Worm (Caenorhabditis elegans): ENCODE results near the gene C46C2.5.

DNA sequence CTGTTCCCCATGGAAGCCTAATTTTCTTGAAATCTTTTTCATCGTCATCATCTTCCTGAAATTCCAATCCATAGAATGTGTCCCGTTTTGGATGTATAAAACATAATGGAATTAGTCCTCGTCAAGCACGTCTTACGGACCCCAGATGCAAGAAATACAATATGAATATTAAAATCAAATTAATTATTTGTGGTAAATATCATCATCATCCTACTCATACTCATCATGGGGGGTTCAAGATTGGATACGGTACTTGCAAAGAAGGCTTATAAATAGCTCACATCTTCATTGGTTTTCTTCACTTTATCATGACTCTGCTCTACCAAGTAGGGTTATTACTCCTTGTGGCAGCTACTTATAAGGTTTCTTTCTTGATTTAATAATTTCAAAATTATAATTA, 48.0 kb downstream of the C46C2.5 start, which contains the start of gene flp-1:
- TF ChIP-seq ceh-13 (GFP tag; optimal IDR thresholded peaks at IDR 0.05) (no peak), sea-1 (GFP tag; conservative IDR thresholded peaks at IDR 0.05) (no peak), B0310.2 (tag; optimal IDR thresholded peaks at IDR 0.05) (no peak), ama-1 (optimal IDR thresholded peaks at IDR 0.05) (no peak), hnd-1 (tag; optimal IDR thresholded peaks at IDR 0.05) (no peak), flt-1 (GFP tag; IDR thresholded peaks at IDR 0.05) (no peak), pes-1 (GFP tag; IDR thresholded peaks at IDR 0.05) (no peak), ceh-36 (tag; optimal IDR thresholded peaks at IDR 0.05) (no peak), tbx-11 (GFP tag; IDR thresholded peaks at IDR 0.05) (no peak), tra-4 (tag; optimal IDR thresholded peaks at IDR 0.05) (no peak), hmbx-1 (tag; optimal IDR thresholded peaks at IDR 0.05) (no peak), scrt-1 (GFP tag; IDR thresholded peaks at IDR 0.05) (no peak), hmg-4 (GFP tag; optimal IDR thresholded peaks at IDR 0.05) (no peak), ets-7 (tag; optimal IDR thresholded peaks at IDR 0.05) (no peak)
